Fruit fly (Drosophila melanogaster): ENCODE data around the gene CG6055.
A peak's percentile ranks its signal among the peaks of the same experiment; 100 is the strongest.

Gene CG6055

dm6 chr2L:7452093-7452492 lies 14.2 kb upstream of the CG6055 start:
- no peak for TF ChIP-seq noc (tag; optimal IDR thresholded peaks at IDR 0.05)

- TF ChIP-seq noc (tag; optimal IDR thresholded peaks at IDR 0.05): no peak
Measured at dm6 chr2L:7454112-7454511, 12.2 kb upstream of the CG6055 start, which contains the start of gene Gr28a. TSS of gene Gr28a (minus strand) at chr2L:7454212.

- no peak for TF ChIP-seq noc (tag; optimal IDR thresholded peaks at IDR 0.05)
Measured at dm6 chr2L:7462147-7462546, 4.2 kb upstream of the CG6055 start, which contains the start of gene Gr28b. TSS of gene Gr28b (minus strand) at chr2L:7462247.

- TF ChIP-seq noc (tag; optimal IDR thresholded peaks at IDR 0.05): no peak
Measured at dm6 chr2L:7473248-7473647, 6.9 kb downstream of the CG6055 start.

- TF ChIP-seq noc (tag; optimal IDR thresholded peaks at IDR 0.05): no peak
Measured at dm6 chr2L:7474404-7474803, 8.1 kb downstream of the CG6055 start, which contains the start of gene CG6441. TSS of gene CG6441 (plus strand) at chr2L:7474704.

dm6 chr2L:7486222-7486621 lies 19.9 kb downstream of the CG6055 start:
- TF ChIP-seq noc (tag; optimal IDR thresholded peaks at IDR 0.05): no peak

- no peak for TF ChIP-seq noc (tag; optimal IDR thresholded peaks at IDR 0.05)
Measured at dm6 chr2L:7491902-7492301, 25.6 kb downstream of the CG6055 start.

- TF ChIP-seq noc (tag; optimal IDR thresholded peaks at IDR 0.05): peak; percentile 7
Measured at dm6 chr2L:7492508-7492907, 26.2 kb downstream of the CG6055 start.

- TF ChIP-seq noc (tag; optimal IDR thresholded peaks at IDR 0.05): no peak
Measured at dm6 chr2L:7493444-7493843, 27.1 kb downstream of the CG6055 start.

- peak; percentile 44 for TF ChIP-seq noc (tag; optimal IDR thresholded peaks at IDR 0.05)
Measured at dm6 chr2L:7494341-7495293, 28.3 kb downstream of the CG6055 start.

- no peak for TF ChIP-seq noc (tag; optimal IDR thresholded peaks at IDR 0.05)
Measured at dm6 chr2L:7495294-7495986, 29.1 kb downstream of the CG6055 start.

dm6 chr2L:7495987-7496503 lies 29.7 kb downstream of the CG6055 start, which contains the start of gene Ziz:
TSS of gene Ziz (minus strand) at chr2L:7496307.
- TF ChIP-seq noc (tag; optimal IDR thresholded peaks at IDR 0.05): peak; percentile 11

- no peak for TF ChIP-seq noc (tag; optimal IDR thresholded peaks at IDR 0.05)
Measured at dm6 chr2L:7497265-7497664, 30.9 kb downstream of the CG6055 start, which contains the start of gene Obp28a. TSS of gene Obp28a (minus strand) at chr2L:7497365.

dm6 chr2L:7498208-7498607 lies 31.9 kb downstream of the CG6055 start:
- TF ChIP-seq noc (tag; optimal IDR thresholded peaks at IDR 0.05): no peak

- TF ChIP-seq noc (tag; optimal IDR thresholded peaks at IDR 0.05): no peak
Measured at dm6 chr2L:7501743-7502142, 35.4 kb downstream of the CG6055 start.

dm6 chr2L:7503719-7504118 lies 37.4 kb downstream of the CG6055 start:
- no peak for TF ChIP-seq noc (tag; optimal IDR thresholded peaks at IDR 0.05)

Measured in whole organism, larva.